Worm (Caenorhabditis elegans): ENCODE results near the gene K12B6.11.

DNA sequence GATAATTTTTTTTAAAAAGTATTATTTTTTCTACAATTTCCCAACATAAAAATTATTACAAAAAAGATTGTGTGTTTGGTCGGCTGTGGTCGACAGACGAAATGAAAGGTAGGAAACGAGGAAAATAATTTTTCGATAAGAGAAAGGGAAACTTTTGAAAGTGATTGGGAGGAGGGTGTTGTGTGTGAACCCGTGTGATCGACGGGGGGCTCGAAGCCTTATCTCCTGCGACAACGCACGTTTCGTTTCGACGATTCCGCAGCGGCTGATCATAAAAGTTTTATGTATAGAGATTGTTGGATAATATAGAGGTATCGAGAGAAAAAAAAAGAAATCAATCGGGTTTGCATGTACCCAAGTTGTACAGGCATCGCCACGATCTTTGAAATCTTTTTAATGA, 45.4 kb upstream of the K12B6.11 start:
- TF ChIP-seq pha-2 (tag; optimal IDR thresholded peaks at IDR 0.05) (no peak), C08G9.2 (tag; optimal IDR thresholded peaks at IDR 0.05) (no peak), gmeb-2 (tag; optimal IDR thresholded peaks at IDR 0.05) (no peak), ceh-9 (tag; optimal IDR thresholded peaks at IDR 0.05) (no peak), mec-3 (tag; optimal IDR thresholded peaks at IDR 0.05; ENCODE audit: borderline replicate concordance) (no peak), fkh-10 (GFP tag; optimal IDR thresholded peaks at IDR 0.05) (no peak), pag-3 (tag; optimal IDR thresholded peaks at IDR 0.05; ENCODE audit: borderline replicate concordance) (no peak), T23F11.4 (GFP tag; optimal IDR thresholded peaks at IDR 0.05) (no peak), ceh-19 (GFP tag; optimal IDR thresholded peaks at IDR 0.05) (no peak), pat-9 (tag; optimal IDR thresholded peaks at IDR 0.05) (no peak), pha-4 (tag; optimal IDR thresholded peaks at IDR 0.05) (no peak), unc-3 (GFP tag; conservative IDR thresholded peaks at IDR 0.05) (no peak), unc-3 (tag; optimal IDR thresholded peaks at IDR 0.05) (no peak), madf-2 (tag; optimal IDR thresholded peaks at IDR 0.05) (no peak)
